Fruit fly (Drosophila melanogaster) whole organism, pupa: ENCODE data around the gene CG46387.

Source experiments
- CG10348 ChIP-seq: fragments of 200-800 bp; sonication (Bioruptor generic); IDR thresholded peaks from 2 replicates; pipeline ENCODE4 v1.3.6; 2022; ENCODE audit warnings: missing biosample characterization, missing genetic modification characterization
- CG12605 ChIP-seq: fragments of 200-800 bp; sonication (Bioruptor generic); IDR thresholded peaks from 2 replicates; pipeline ENCODE4 v1.3.6; 2022; ENCODE audit warnings: missing biosample characterization, missing genetic modification characterization
- CG14655 ChIP-seq: fragments of 200-800 bp; sonication (Bioruptor generic); optimal IDR thresholded peaks from 3 replicates; lab custom pipeline; 2017; ENCODE audit warnings: mild to moderate bottlenecking, missing biosample characterization, missing genetic modification reagents, missing genetic modification characterization
- CG15710 ChIP-seq: fragments of 200-800 bp; sonication (Bioruptor generic); optimal IDR thresholded peaks from 2 replicates; lab custom pipeline; 2018; ENCODE audit warnings: missing biosample characterization, mild to moderate bottlenecking, missing genetic modification characterization, moderate library complexity
- CG17806 ChIP-seq: fragments of 200-800 bp; sonication (Bioruptor generic); optimal IDR thresholded peaks from 2 replicates; lab custom pipeline; 2018; ENCODE audit warnings: missing biosample characterization, mild to moderate bottlenecking, missing genetic modification characterization, moderate library complexity
- CG4496 ChIP-seq: fragments of 200-800 bp; sonication (Bioruptor generic); IDR thresholded peaks from 3 replicates; pipeline ENCODE4 v1.3.6; 2022; ENCODE audit warnings: missing biosample characterization, missing genetic modification characterization
- CG8159 ChIP-seq: fragments of 200-800 bp; sonication (Bioruptor generic); optimal IDR thresholded peaks from 3 replicates; lab custom pipeline; 2018; ENCODE audit warnings: missing biosample characterization, mild to moderate bottlenecking, missing genetic modification characterization, moderate library complexity
- CG9948 ChIP-seq: fragments of 200-800 bp; sonication (Bioruptor generic); optimal IDR thresholded peaks from 2 replicates; lab custom pipeline; 2018; ENCODE audit warnings: missing biosample characterization, mild to moderate bottlenecking, missing genetic modification characterization, moderate library complexity
- D1 ChIP-seq: fragments of 200-800 bp; sonication (Bioruptor generic); optimal IDR thresholded peaks from 2 replicates; lab custom pipeline; 2018; ENCODE audit warnings: missing biosample characterization, mild to moderate bottlenecking, missing genetic modification characterization, moderate library complexity
- EcR ChIP-seq: fragments of 200-800 bp; sonication (Bioruptor generic); optimal IDR thresholded peaks from 3 replicates; lab custom pipeline; 2019; ENCODE audit warnings: missing biosample characterization, missing genetic modification characterization, mild to moderate bottlenecking, moderate library complexity, missing genetic modification reagents
- Pif1A ChIP-seq: fragments of 200-800 bp; sonication (Bioruptor generic); optimal IDR thresholded peaks from 3 replicates; lab custom pipeline; 2016; ENCODE audit warnings: missing biosample characterization, missing genetic modification characterization
- Pif1B ChIP-seq: fragments of 200-800 bp; sonication (Bioruptor generic); optimal IDR thresholded peaks from 3 replicates; lab custom pipeline; 2016; ENCODE audit warnings: missing biosample characterization, missing genetic modification characterization
- gl ChIP-seq: fragments of 200-800 bp; sonication (Bioruptor generic); optimal IDR thresholded peaks from 2 replicates; lab custom pipeline; 2018; ENCODE audit warnings: missing biosample characterization, mild to moderate bottlenecking, missing genetic modification characterization
- rn ChIP-seq: fragments of 200-800 bp; sonication (Bioruptor generic); IDR thresholded peaks from 2 replicates; pipeline ENCODE4 v1.3.6; 2022; ENCODE audit warnings: missing biosample characterization, missing genetic modification characterization

- no peak for TF ChIP-seq EcR (GFP tag; lab: Kevin White, UChicago)
- 0 out of 3 replicates have a peak, but pooled peaks have one; percentile 39 for TF ChIP-seq CG4496
- no peak for TF ChIP-seq CG15710
- no peak for TF ChIP-seq CG14655 (GFP tag; lab: Kevin White, UChicago)
- no peak for TF ChIP-seq CG10348 (GFP tag; lab: Robert Waterston, UW)
- TF ChIP-seq CG8159, result no peak
- no peak for TF ChIP-seq Pif1B
- TF ChIP-seq rn, result no peak
- peak; percentile 38 for TF ChIP-seq gl (tag; lab: Kevin White, UChicago)
- TF ChIP-seq CG17806 (tag; lab: Kevin White, UChicago), result no peak
- TF ChIP-seq Pif1A (GFP tag; lab: Kevin White, UChicago), result no peak
- TF ChIP-seq CG9948 (tag; lab: Kevin White, UChicago), result no peak
- no peak for TF ChIP-seq CG12605 (GFP tag; lab: Robert Waterston, UW)
- no peak for TF ChIP-seq D1
Observed at dm6 chr3L:9863656-9864055, 34.8 kb upstream of the CG46387 start.
